Fruit fly (Drosophila melanogaster): Measurements from ENCODE around the gene CG15473.

DNA sequence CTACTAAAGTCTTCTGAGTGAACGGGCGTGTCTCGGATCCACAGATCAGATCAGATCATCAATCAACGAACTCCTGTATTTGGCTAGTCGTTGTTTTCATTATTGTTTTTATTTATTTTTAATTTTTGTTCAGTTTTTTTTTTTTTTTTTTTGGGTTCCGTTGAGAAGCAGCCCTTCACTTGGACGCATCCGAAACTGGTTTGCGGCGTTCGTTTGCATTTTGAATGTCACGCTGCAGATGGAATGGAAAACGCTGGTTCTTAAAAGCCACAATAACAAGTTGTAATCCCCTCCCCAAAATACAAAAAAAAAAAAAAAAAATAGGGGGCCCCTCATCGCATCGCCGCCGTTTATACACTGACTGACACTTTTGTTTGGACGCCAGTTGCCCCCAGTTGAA, 9.8 kb upstream of the CG15473 start:
- TF ChIP-seq Hr96 (GFP tag; optimal IDR thresholded peaks at IDR 0.05) (no peak), CG12768 (GFP tag; optimal IDR thresholded peaks at IDR 0.05) (no peak), kay (GFP tag; ENCODE audit: borderline replicate concordance) (no peak), pad (GFP tag; optimal IDR thresholded peaks at IDR 0.05) (no peak), CG33017 (tag; optimal IDR thresholded peaks at IDR 0.05) (no peak), Clk (GFP tag; optimal IDR thresholded peaks at IDR 0.05) (no peak), CG14711 (tag; optimal IDR thresholded peaks at IDR 0.05) (no peak)
